Fruit fly (Drosophila melanogaster): Measurements from ENCODE around the gene CG14294.

The CG14294 gene

dm6 chr3R:18905921-18906878 is 4.1 kb upstream of the CG14294 start, which contains the start of gene EndoA (continued):
- TF ChIP-seq kay (GFP tag; optimal IDR thresholded peaks at IDR 0.05), result no peak
- TF ChIP-seq CG3281 (GFP tag; optimal IDR thresholded peaks at IDR 0.05), result peak; percentile 40
- TF ChIP-seq CG13424 (tag; optimal IDR thresholded peaks at IDR 0.05), result peak; percentile 58
- peak; percentile 58 for TF ChIP-seq tap (tag; optimal IDR thresholded peaks at IDR 0.05)
- TF ChIP-seq CG10462 (GFP tag; optimal IDR thresholded peaks at IDR 0.05), result no peak
- no peak for TF ChIP-seq Atf-2 (GFP tag; optimal IDR thresholded peaks at IDR 0.05)
- no peak for TF ChIP-seq CG1832 (GFP tag; optimal IDR thresholded peaks at IDR 0.05)
- TF ChIP-seq YL-1 (GFP tag; optimal IDR thresholded peaks at IDR 0.05), result peak; percentile 79
- TF ChIP-seq CG14965 (GFP tag; optimal IDR thresholded peaks at IDR 0.05; ENCODE audit: borderline replicate concordance), result no peak
- peak; percentile 65 for TF ChIP-seq CoRest (tag; optimal IDR thresholded peaks at IDR 0.05)
- peak; percentile 56; the same call in 1 of the 2 replicates for TF ChIP-seq slbo (GFP tag; IDR thresholded peaks at IDR 0.05)
- TF ChIP-seq CG3838 (GFP tag; optimal IDR thresholded peaks at IDR 0.05), result peak; percentile 32
- TF ChIP-seq lov (optimal IDR thresholded peaks at IDR 0.05), result no peak
- no peak for TF ChIP-seq lov (GFP tag; IDR thresholded peaks at IDR 0.05)
- TF ChIP-seq CG12236 (GFP tag; optimal IDR thresholded peaks at IDR 0.05), result no peak
- peak; percentile 57 for TF ChIP-seq vvl (GFP tag; IDR thresholded peaks at IDR 0.05)
- peak; percentile 64 for TF ChIP-seq CG10267 (tag; optimal IDR thresholded peaks at IDR 0.05)
- TF ChIP-seq peb (GFP tag; IDR thresholded peaks at IDR 0.05), result no peak
- TF ChIP-seq Dek (tag; optimal IDR thresholded peaks at IDR 0.05), result peak; percentile 27
- no peak for TF ChIP-seq C15 (GFP tag; IDR thresholded peaks at IDR 0.05)
- no peak for TF ChIP-seq Nf-YB (GFP tag; optimal IDR thresholded peaks at IDR 0.05)
- TF ChIP-seq Nf-YA (GFP tag; IDR thresholded peaks at IDR 0.05), result no peak
- TF ChIP-seq CG31365 (tag; optimal IDR thresholded peaks at IDR 0.05), result no peak
- peak; percentile 32 for TF ChIP-seq CG10209 (GFP tag; optimal IDR thresholded peaks at IDR 0.05)
- peak; percentile 58 for TF ChIP-seq Drgx (GFP tag; IDR thresholded peaks at IDR 0.05)
- no peak for TF ChIP-seq schlank (tag; optimal IDR thresholded peaks at IDR 0.05)
- no peak for TF ChIP-seq chn (GFP tag; optimal IDR thresholded peaks at IDR 0.05)
- TF ChIP-seq Sox100B (GFP tag; optimal IDR thresholded peaks at IDR 0.05), result peak; percentile 22
- TF ChIP-seq oc (tag; optimal IDR thresholded peaks at IDR 0.05), result peak; percentile 40
- no peak for TF ChIP-seq toy (GFP tag; IDR thresholded peaks at IDR 0.05)
- TF ChIP-seq CG7839 (tag; optimal IDR thresholded peaks at IDR 0.05), result peak; percentile 65
- TF ChIP-seq sens (GFP tag), result peak; percentile 46
- TF ChIP-seq CG13894 (tag; optimal IDR thresholded peaks at IDR 0.05), result peak; percentile 53
- no peak for TF ChIP-seq Rx (GFP tag; IDR thresholded peaks at IDR 0.05)
- peak; percentile 43 for TF ChIP-seq Ets97D (GFP tag; optimal IDR thresholded peaks at IDR 0.05)
- peak; percentile 33 for TF ChIP-seq CG10654 (GFP tag; optimal IDR thresholded peaks at IDR 0.05)
- TF ChIP-seq CG12071 (GFP tag; optimal IDR thresholded peaks at IDR 0.05), result peak; percentile 36
- 0 out of 2 replicates have a peak, but pooled peaks have one; percentile 13 for TF ChIP-seq CG32772 (GFP tag; IDR thresholded peaks at IDR 0.05)
- TF ChIP-seq Taf1 (GFP tag; IDR thresholded peaks at IDR 0.05), result peak; percentile 25; the same call in 1 of the 2 replicates
- peak; percentile 4; the same call in 1 of the 3 replicates for TF ChIP-seq CG11456 (GFP tag; IDR thresholded peaks at IDR 0.05)
- no peak for TF ChIP-seq CG10321 (GFP tag; IDR thresholded peaks at IDR 0.05)
- peak; percentile 35 for TF ChIP-seq Sox102F (GFP tag; optimal IDR thresholded peaks at IDR 0.05)
- TF ChIP-seq Antp (GFP tag; optimal IDR thresholded peaks at IDR 0.05), result peak; percentile 36
- peak; percentile 74 for TF ChIP-seq knrl (GFP tag; IDR thresholded peaks at IDR 0.05; ENCODE audit: partially characterized antibody)
- TF ChIP-seq zfh2 (GFP tag; optimal IDR thresholded peaks at IDR 0.05), result peak; percentile 44
- TF ChIP-seq CG4820 (GFP tag; optimal IDR thresholded peaks at IDR 0.05), result peak; percentile 25
- TF ChIP-seq CG2120 (GFP tag; optimal IDR thresholded peaks at IDR 0.05), result peak; percentile 61
- TF ChIP-seq dysf (GFP tag; IDR thresholded peaks at IDR 0.05), result peak; percentile 48; the same call in 1 of the 3 replicates
- TF ChIP-seq emc (GFP tag; optimal IDR thresholded peaks at IDR 0.05), result no peak

Measured in whole organism, embryonic.